Fruit fly (Drosophila melanogaster) whole organism, wandering third instar larva: ENCODE results near the gene CG18063.

ENCODE experiments used
- Hr78 ChIP-seq: fragments of >200 bp; optimal IDR thresholded peaks from 2 replicates; lab custom pipeline; 2017; ENCODE audit warnings: missing biosample characterization, missing genetic modification characterization
- Mio ChIP-seq: sonication (Bioruptor generic); optimal IDR thresholded peaks from 2 replicates; lab custom pipeline; 2016; ENCODE audit warnings: missing biosample characterization, missing genetic modification characterization
- foxo ChIP-seq, 2 experiments: fragments of 200-800 bp; sonication (Bioruptor generic); optimal IDR thresholded peaks; 2 replicates in 1 of 2; 3 replicates in 1 of 2; lab custom pipeline; 2016 to 2017; ENCODE audit warnings: missing biosample characterization in 2 of 2, missing genetic modification characterization in 2 of 2
- h ChIP-seq: fragments of 200-800 bp; sonication (Bioruptor generic); optimal IDR thresholded peaks from 3 replicates; lab custom pipeline; 2016; ENCODE audit warnings: missing biosample characterization, mild to moderate bottlenecking, missing genetic modification characterization
- psq ChIP-seq: fragments of 200-800 bp; sonication (Bioruptor generic); optimal IDR thresholded peaks from 3 replicates; lab custom pipeline; 2017; ENCODE audit warnings: missing biosample characterization, mild to moderate bottlenecking, missing genetic modification characterization, moderate library complexity
- sv ChIP-seq: fragments of 200-800 bp; sonication (Bioruptor generic); optimal IDR thresholded peaks from 3 replicates; lab custom pipeline; 2016; ENCODE audit warnings: missing biosample characterization, missing genetic modification characterization

dm6 chr2L:15936138-15936537 lies 21.5 kb upstream of the CG18063 start:
- TF ChIP-seq psq (GFP tag; lab: Kevin White, UChicago) (no peak), sv (GFP tag; lab: Kevin White, UChicago) (no peak), Mio (GFP tag; lab: Kevin White, UChicago) (no peak), h (GFP tag; lab: Kevin White, UChicago) (no peak), Hr78 (no peak), foxo (GFP tag; optimal IDR thresholded peaks at IDR 0.05; lab: Kevin White, UChicago) (no peak)
